Worm (Caenorhabditis elegans): ENCODE results near the gene wdfy-3.

ce11 chrIV:12605401-12605800 lies 47.8 kb upstream of the wdfy-3 start, which contains the start of gene Y55D9A.2:
- TF ChIP-seq pag-3 (tag; optimal IDR thresholded peaks at IDR 0.05; ENCODE audit: borderline replicate concordance, insufficient read depth) (no peak), nhr-11 (tag; optimal IDR thresholded peaks at IDR 0.05) (no peak), Y116A8C.19 (tag; optimal IDR thresholded peaks at IDR 0.05; ENCODE audit: borderline replicate concordance) (no peak), blmp-1 (tag; optimal IDR thresholded peaks at IDR 0.05) (no peak), ama-1 (optimal IDR thresholded peaks at IDR 0.05) (no peak), ceh-63 (GFP tag; optimal IDR thresholded peaks at IDR 0.05) (no peak), snu-23 (GFP tag; optimal IDR thresholded peaks at IDR 0.05) (peak; percentile 64), lsy-2 (tag; optimal IDR thresholded peaks at IDR 0.05) (peak; percentile 52 to 71), egl-27 (tag; optimal IDR thresholded peaks at IDR 0.05) (no peak), mdl-1 (tag; optimal IDR thresholded peaks at IDR 0.05) (no peak), nhr-90 (tag; optimal IDR thresholded peaks at IDR 0.05; ENCODE audit: poor library complexity) (peak; percentile 46)

Measured in whole organism, L1 larva.